Fruit fly (Drosophila melanogaster) whole organism, adult: Measurements from ENCODE around the gene CG34293.

Source experiments
- CG11617 ChIP-seq: fragments of 200-800 bp; sonication (Bioruptor generic); optimal IDR thresholded peaks from 2 replicates; lab custom pipeline; 2017; ENCODE audit warnings: mild to moderate bottlenecking, missing biosample characterization, missing genetic modification reagents, missing genetic modification characterization
- CG12768 ChIP-seq: fragments of 200-800 bp; sonication (Bioruptor generic); optimal IDR thresholded peaks from 2 replicates; lab custom pipeline; 2017; ENCODE audit warnings: missing biosample characterization, missing genetic modification characterization, mild to moderate bottlenecking, moderate library complexity, missing genetic modification reagents
- CG14711 ChIP-seq: fragments of 200-800 bp; sonication (Bioruptor generic); optimal IDR thresholded peaks from 2 replicates; lab custom pipeline; 2018; ENCODE audit warnings: missing biosample characterization, mild to moderate bottlenecking, missing genetic modification characterization, moderate library complexity
- CG1620 ChIP-seq: fragments of 200-800 bp; sonication (Bioruptor generic); optimal IDR thresholded peaks from 2 replicates; lab custom pipeline; 2016; ENCODE audit warnings: missing biosample characterization, missing genetic modification characterization
- CG33017 ChIP-seq: fragments of 200-800 bp; sonication (Bioruptor generic); optimal IDR thresholded peaks from 2 replicates; lab custom pipeline; 2018; ENCODE audit warnings: missing biosample characterization, mild to moderate bottlenecking, missing genetic modification characterization, moderate library complexity
- CG5204 ChIP-seq: fragments of 200-800 bp; sonication (Bioruptor generic); optimal IDR thresholded peaks from 2 replicates; lab custom pipeline; 2016; ENCODE audit warnings: missing biosample characterization, missing genetic modification characterization
- CG7045 ChIP-seq: fragments of 200-800 bp; sonication (Bioruptor generic); optimal IDR thresholded peaks from 2 replicates; lab custom pipeline; 2017; ENCODE audit warnings: missing biosample characterization, mild to moderate bottlenecking, missing genetic modification characterization
- CG7101 ChIP-seq: fragments of 200-800 bp; sonication (Bioruptor generic); optimal IDR thresholded peaks from 2 replicates; lab custom pipeline; 2018; ENCODE audit warnings: missing biosample characterization, mild to moderate bottlenecking, missing genetic modification characterization, moderate library complexity
- Clk ChIP-seq: fragments of 200-800 bp; sonication (Bioruptor generic); optimal IDR thresholded peaks from 2 replicates; lab custom pipeline; 2017; ENCODE audit warnings: missing biosample characterization, missing genetic modification characterization
- Crg-1 ChIP-seq: fragments of 200-800 bp; sonication (Bioruptor generic); optimal IDR thresholded peaks from 2 replicates; lab custom pipeline; 2016; ENCODE audit warnings: missing biosample characterization, missing genetic modification characterization
- Hr96 ChIP-seq: fragments of 200-800 bp; sonication (Bioruptor generic); optimal IDR thresholded peaks from 2 replicates; lab custom pipeline; 2016; ENCODE audit warnings: missing biosample characterization, missing genetic modification characterization
- Mnt ChIP-seq: fragments of 200-800 bp; sonication (Bioruptor generic); optimal IDR thresholded peaks from 2 replicates; lab custom pipeline; 2016; ENCODE audit warnings: missing biosample characterization, mild to moderate bottlenecking, missing genetic modification characterization
- bab1 ChIP-seq: fragments of 200-800 bp; sonication (Bioruptor generic); optimal IDR thresholded peaks from 3 replicates; lab custom pipeline; 2019; ENCODE audit warnings: missing biosample characterization, mild to moderate bottlenecking, missing genetic modification characterization, moderate library complexity
- cic ChIP-seq: fragments of 200-800 bp; sonication (Bioruptor generic); optimal IDR thresholded peaks from 2 replicates; lab custom pipeline; 2017; ENCODE audit warnings: missing biosample characterization, mild to moderate bottlenecking, missing genetic modification characterization, moderate library complexity
- cnc ChIP-seq, 2 experiments: fragments of >200 bp; optimal IDR thresholded peaks; 2 replicates each; lab custom pipeline; 2017
- kay ChIP-seq: fragments of 200-800 bp; sonication (Bioruptor generic); peaks from one replicate; lab custom pipeline; 2016; ENCODE audit warnings: missing biosample characterization, missing genetic modification characterization, borderline replicate concordance
- ovo ChIP-seq: fragments of 200-800 bp; sonication (Bioruptor generic); optimal IDR thresholded peaks from 2 replicates; lab custom pipeline; 2016; ENCODE audit warnings: missing biosample characterization, missing genetic modification characterization
- pad ChIP-seq: fragments of 200-800 bp; sonication (Bioruptor generic); optimal IDR thresholded peaks from 3 replicates; lab custom pipeline; 2017; ENCODE audit warnings: missing biosample characterization, missing genetic modification characterization, mild to moderate bottlenecking, moderate library complexity, missing genetic modification reagents
- tj ChIP-seq: fragments of 200-800 bp; sonication (Bioruptor generic); optimal IDR thresholded peaks from 3 replicates; lab custom pipeline; 2017; ENCODE audit warnings: missing biosample characterization, mild to moderate bottlenecking, missing genetic modification characterization, moderate library complexity
- toe ChIP-seq: fragments of 200-800 bp; sonication (Bioruptor generic); optimal IDR thresholded peaks from 2 replicates; lab custom pipeline; 2016; ENCODE audit warnings: missing biosample characterization, missing genetic modification characterization

Gene CG34293

DNA sequence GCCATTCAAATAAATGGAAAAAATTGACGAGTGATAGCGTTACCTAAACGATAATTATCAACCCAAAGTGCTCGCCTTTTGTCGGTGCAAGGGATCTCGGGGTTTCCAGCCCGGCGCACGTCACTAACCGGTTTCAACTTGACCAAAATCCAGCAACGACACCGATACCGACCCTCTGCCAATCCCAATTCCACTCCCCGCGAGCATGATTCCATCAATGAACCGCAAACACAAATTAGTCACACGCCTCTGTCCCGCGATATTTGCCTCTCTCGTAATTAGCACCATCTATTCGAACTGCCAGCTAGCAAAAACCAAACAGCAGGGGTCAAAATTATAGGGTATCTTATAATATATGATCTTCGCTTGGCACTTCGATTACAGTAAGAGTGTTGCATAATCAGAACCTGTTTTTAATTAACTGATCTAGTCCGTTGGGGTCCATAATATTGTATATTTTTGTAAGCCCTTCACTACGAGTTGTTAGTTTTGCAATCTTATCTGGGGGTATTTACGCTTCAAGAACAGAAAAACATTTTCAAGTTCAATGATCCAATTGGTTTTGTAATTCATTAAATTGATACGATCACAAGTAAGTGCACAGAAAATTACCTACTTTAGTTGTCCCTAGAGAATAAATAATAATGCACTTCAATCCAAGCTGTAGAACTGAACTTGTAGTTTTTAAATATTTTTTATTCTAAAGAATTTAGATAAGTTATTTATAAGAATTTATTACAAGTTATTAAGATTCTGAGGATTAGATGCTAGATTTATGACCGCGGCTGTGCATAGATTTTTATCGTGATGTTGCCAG, 12.1 kb downstream of the CG34293 start:
- TF ChIP-seq Clk (GFP tag; lab: Kevin White, UChicago) (no peak), CG33017 (tag; lab: Kevin White, UChicago) (peak; percentile 47), CG11617 (peak; percentile 71), bab1 (GFP tag; lab: Kevin White, UChicago) (no peak), CG12768 (GFP tag; lab: Kevin White, UChicago) (peak; percentile 47), Mnt (GFP tag; lab: Kevin White, UChicago) (no peak), CG5204 (peak; percentile 41), cnc (optimal IDR thresholded peaks at IDR 0.05; lab: Kevin White, UChicago) (no peak), pad (no peak), cic (GFP tag; lab: Kevin White, UChicago) (peak; percentile 59), CG14711 (tag; lab: Kevin White, UChicago) (peak; percentile 34), CG7045 (GFP tag; lab: Kevin White, UChicago) (peak; percentile 64), CG7101 (tag; lab: Kevin White, UChicago) (peak; percentile 61), toe (GFP tag; lab: Kevin White, UChicago) (no peak), kay (GFP tag; lab: Kevin White, UChicago) (peak; percentile 94)

DNA sequence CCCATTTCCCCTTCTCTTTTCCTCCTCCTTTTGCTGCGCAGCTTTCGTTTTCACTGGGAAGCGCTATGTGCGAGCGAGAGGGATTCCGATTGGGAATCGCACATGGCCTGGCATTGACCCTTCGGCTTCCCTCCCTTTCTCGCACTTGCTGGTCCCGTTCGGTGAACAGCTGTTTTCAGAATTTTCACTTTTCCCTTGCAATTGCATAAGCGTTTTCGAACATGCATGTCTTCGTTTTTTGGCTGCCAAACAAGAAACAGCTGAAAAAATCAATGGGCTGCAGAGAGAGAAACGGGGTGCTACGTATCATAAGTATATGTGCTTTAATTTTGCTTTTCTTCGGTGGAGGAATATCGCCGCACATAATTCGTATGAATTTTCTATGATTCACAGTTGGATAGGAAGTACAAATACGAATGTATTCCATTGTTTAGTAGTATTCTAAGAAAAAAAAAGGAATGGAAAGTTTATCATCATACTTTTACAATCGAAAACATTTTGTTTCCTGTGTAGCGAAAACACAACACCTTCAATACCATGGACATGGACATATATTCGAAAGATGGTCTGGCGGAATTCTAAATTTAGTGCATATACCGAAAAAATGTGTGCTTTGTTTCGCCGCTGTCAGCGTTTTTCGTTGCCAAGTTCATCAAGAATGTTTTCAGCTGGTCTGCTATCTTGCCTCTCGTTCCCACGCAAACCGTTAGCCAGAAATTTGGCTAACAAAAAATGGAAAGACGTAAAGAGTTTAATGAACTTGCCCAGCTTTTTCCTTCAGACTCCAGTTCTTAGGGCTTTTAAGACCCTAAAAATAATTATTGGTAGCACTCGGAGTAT, 13.0 kb downstream of the CG34293 start:
- TF ChIP-seq CG14711 (tag; lab: Kevin White, UChicago), result peak; percentile 60
- TF ChIP-seq bab1 (GFP tag; lab: Kevin White, UChicago), result peak; percentile 76
- peak; percentile 42 for TF ChIP-seq CG7101 (tag; lab: Kevin White, UChicago)
- TF ChIP-seq CG11617, result peak; percentile 58
- TF ChIP-seq CG5204, result peak; percentile 29
- TF ChIP-seq cic (GFP tag; lab: Kevin White, UChicago), result no peak
- TF ChIP-seq CG33017 (tag; lab: Kevin White, UChicago), result no peak
- TF ChIP-seq Crg-1 (GFP tag; lab: Kevin White, UChicago), result peak; percentile 43
- peak; percentile 86 for TF ChIP-seq pad
- peak; percentile 2 for TF ChIP-seq CG7045 (GFP tag; lab: Kevin White, UChicago)
- TF ChIP-seq CG12768 (GFP tag; lab: Kevin White, UChicago), result peak; percentile 27
- no peak for TF ChIP-seq kay (GFP tag; lab: Kevin White, UChicago)
- no peak for TF ChIP-seq ovo (GFP tag; lab: Kevin White, UChicago)
- TF ChIP-seq tj, result peak; percentile 80
- TF ChIP-seq Clk (GFP tag; lab: Kevin White, UChicago), result no peak
- TF ChIP-seq Mnt (GFP tag; lab: Kevin White, UChicago), result peak; percentile 79

DNA sequence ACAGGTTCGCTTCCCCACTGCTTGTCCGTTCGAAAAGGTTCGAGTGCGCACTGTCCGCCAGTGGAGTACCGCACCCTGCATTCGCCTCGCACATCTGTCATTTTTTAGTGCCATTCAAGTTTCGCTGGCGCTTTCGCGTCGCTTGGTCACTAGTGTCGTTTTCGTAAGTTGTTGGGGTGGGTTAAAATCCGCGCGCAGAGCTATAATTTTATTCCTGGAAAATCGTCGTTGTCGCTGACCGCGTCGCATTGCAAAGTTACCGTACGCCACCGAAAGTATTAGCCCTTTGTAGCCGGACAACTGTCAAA, 13.9 kb downstream of the CG34293 start, which contains the start of gene Men-b:
Men-b (plus strand) TSS at position 147 of the 308 bp plus-strand sequence.
- TF ChIP-seq bab1 (GFP tag; lab: Kevin White, UChicago) (peak; percentile 20), cnc (optimal IDR thresholded peaks at IDR 0.05; lab: Kevin White, UChicago) (no peak), cic (GFP tag; lab: Kevin White, UChicago) (peak; percentile 28), kay (GFP tag; lab: Kevin White, UChicago) (no peak), CG11617 (no peak), CG14711 (tag; lab: Kevin White, UChicago) (no peak), Crg-1 (GFP tag; lab: Kevin White, UChicago) (no peak), pad (no peak), Mnt (GFP tag; lab: Kevin White, UChicago) (no peak)

DNA sequence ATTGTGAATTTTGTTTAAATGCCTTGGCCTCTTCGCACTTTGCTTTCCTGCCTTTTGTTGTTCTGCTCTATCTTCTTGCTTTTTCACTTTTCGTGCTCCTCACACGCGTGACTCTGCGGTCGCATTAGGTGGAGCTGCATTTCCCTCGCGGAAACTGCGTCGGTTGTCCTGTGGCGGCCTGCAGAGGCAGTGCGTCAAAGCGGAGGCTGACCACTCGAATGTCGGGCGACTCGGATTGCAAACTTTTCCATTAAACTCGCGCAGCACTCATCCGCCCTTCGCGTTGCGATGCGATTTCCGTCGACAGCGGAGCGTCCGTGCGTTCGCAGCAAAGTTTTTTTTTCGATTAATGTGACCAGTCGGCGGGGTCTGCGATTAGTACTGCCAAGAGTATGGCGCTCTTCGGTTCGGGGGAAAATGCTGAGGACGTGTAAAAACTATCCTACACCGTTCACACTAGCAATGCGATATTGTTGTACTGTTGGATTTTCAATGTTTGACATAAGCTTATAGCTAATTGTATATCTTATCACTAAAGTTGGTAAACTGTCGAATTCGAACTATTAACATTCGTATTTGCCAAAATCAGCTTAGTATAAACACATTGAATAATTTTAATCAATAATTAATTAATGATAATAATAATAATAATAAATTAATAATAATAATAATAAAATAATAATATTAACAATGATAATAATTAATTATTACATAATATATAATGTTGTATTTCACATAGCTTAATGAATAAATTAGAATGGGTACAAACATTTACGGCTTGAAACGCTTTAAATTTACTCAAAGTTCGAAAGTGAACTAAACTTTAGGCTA, 14.5 kb downstream of the CG34293 start, which contains the start of gene CG6051:
CG6051 (minus strand) TSS at position 385 of the 831 bp plus-strand sequence.
- TF ChIP-seq pad, result no peak
- TF ChIP-seq Crg-1 (GFP tag; lab: Kevin White, UChicago), result no peak
- TF ChIP-seq bab1 (GFP tag; lab: Kevin White, UChicago), result peak; percentile 62
- TF ChIP-seq CG11617, result peak; percentile 26
- peak; percentile 43 for TF ChIP-seq tj
- no peak for TF ChIP-seq cic (GFP tag; lab: Kevin White, UChicago)
- TF ChIP-seq ovo (GFP tag; lab: Kevin White, UChicago), result no peak
- peak; percentile 17 for TF ChIP-seq CG7045 (GFP tag; lab: Kevin White, UChicago)
- TF ChIP-seq cnc (optimal IDR thresholded peaks at IDR 0.05; lab: Kevin White, UChicago), result no peak
- peak; percentile 1 for TF ChIP-seq CG33017 (tag; lab: Kevin White, UChicago)
- no peak for TF ChIP-seq CG7101 (tag; lab: Kevin White, UChicago)
- TF ChIP-seq CG14711 (tag; lab: Kevin White, UChicago), result no peak
- peak; percentile 0 for TF ChIP-seq CG12768 (GFP tag; lab: Kevin White, UChicago)
- no peak for TF ChIP-seq CG5204
- peak; percentile 51 for TF ChIP-seq toe (GFP tag; lab: Kevin White, UChicago)
- TF ChIP-seq CG1620 (GFP tag; lab: Kevin White, UChicago), result peak; percentile 39
- TF ChIP-seq Clk (GFP tag; lab: Kevin White, UChicago), result peak; percentile 26
- TF ChIP-seq Mnt (GFP tag; lab: Kevin White, UChicago), result peak; percentile 76
- no peak for TF ChIP-seq kay (GFP tag; lab: Kevin White, UChicago)
- peak; percentile 39 for TF ChIP-seq Hr96
